Worm (Caenorhabditis elegans): ENCODE results near the gene cec-3.

Gene cec-3

DNA sequence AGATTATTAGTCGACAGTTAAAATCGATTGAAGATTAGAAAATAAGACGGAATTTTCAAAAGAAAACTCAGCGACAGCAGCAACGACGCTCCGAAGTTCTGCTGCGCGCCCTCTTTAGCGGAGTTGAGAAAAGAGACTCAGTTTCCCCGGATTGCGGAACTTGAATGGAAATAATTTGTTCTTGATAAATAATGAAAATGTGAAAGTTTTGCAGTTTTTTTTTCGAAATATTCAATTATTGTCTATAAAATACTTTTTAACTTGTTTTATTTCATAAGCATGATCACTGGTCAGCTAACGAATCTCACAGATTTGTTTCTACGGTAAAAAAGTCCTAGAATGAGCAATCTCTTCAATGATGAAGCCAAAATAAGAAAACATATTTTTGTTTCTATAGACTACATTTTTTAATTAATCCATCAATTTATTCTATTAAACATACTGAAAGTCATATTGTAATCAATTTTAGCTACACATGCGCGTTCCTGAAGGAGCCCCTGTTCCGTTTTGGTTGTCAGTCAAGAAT is at the start of gene cec-3, which contains the start of gene T09A5.15:
cec-3 (minus strand) TSS at position 116 of the 526 bp plus-strand sequence.
T09A5.15 (plus strand) TSS at position 476 of the 526 bp plus-strand sequence.
- no peak for TF ChIP-seq ceh-45 (GFP tag; IDR thresholded peaks at IDR 0.05)
- TF ChIP-seq F13H6.1 (tag; optimal IDR thresholded peaks at IDR 0.05), result peak; percentile 27
- TF ChIP-seq ceh-14 (tag; optimal IDR thresholded peaks at IDR 0.05), result peak; percentile 38
- peak; percentile 55 for TF ChIP-seq ets-4 (tag; optimal IDR thresholded peaks at IDR 0.05)
- peak; percentile 42 for TF ChIP-seq nfya-1 (tag; optimal IDR thresholded peaks at IDR 0.05)
- TF ChIP-seq tbx-2 (tag; optimal IDR thresholded peaks at IDR 0.05), result peak; percentile 82
- TF ChIP-seq ceh-22 (tag; optimal IDR thresholded peaks at IDR 0.05), result no peak
- TF ChIP-seq npax-4 (tag; optimal IDR thresholded peaks at IDR 0.05), result no peak
- peak; percentile 69 for TF ChIP-seq C08G9.2 (tag; optimal IDR thresholded peaks at IDR 0.05)
- no peak for TF ChIP-seq unc-55 (GFP tag; optimal IDR thresholded peaks at IDR 0.05)
- no peak for TF ChIP-seq K02D7.2 (tag; optimal IDR thresholded peaks at IDR 0.05)
- no peak for TF ChIP-seq rnt-1 (tag; optimal IDR thresholded peaks at IDR 0.05)
- peak; percentile 31 for TF ChIP-seq tbx-7 (tag; optimal IDR thresholded peaks at IDR 0.05)
- peak; percentile 68 for TF ChIP-seq zip-5 (tag; optimal IDR thresholded peaks at IDR 0.05)
- no peak for TF ChIP-seq ttx-3 (tag; optimal IDR thresholded peaks at IDR 0.05)
- peak; percentile 65 for TF ChIP-seq ceh-2 (tag; optimal IDR thresholded peaks at IDR 0.05)
- TF ChIP-seq nhr-232 (tag; optimal IDR thresholded peaks at IDR 0.05), result no peak
- peak; percentile 15 for TF ChIP-seq ceh-18 (tag; optimal IDR thresholded peaks at IDR 0.05)
- TF ChIP-seq ceh-34 (tag; optimal IDR thresholded peaks at IDR 0.05), result peak; percentile 63
- peak; percentile 47 for TF ChIP-seq hlh-8 (tag; optimal IDR thresholded peaks at IDR 0.05)
- TF ChIP-seq ceh-31 (tag; optimal IDR thresholded peaks at IDR 0.05), result peak; percentile 79
- TF ChIP-seq unc-3 (GFP tag; conservative IDR thresholded peaks at IDR 0.05), result no peak
- no peak for TF ChIP-seq unc-3 (tag; optimal IDR thresholded peaks at IDR 0.05)
- TF ChIP-seq ref-2 (tag; optimal IDR thresholded peaks at IDR 0.05), result peak; percentile 51
- TF ChIP-seq elt-2 (tag; optimal IDR thresholded peaks at IDR 0.05), result peak; percentile 49
- peak; percentile 12 for TF ChIP-seq fax-1 (tag; optimal IDR thresholded peaks at IDR 0.05)
- TF ChIP-seq unc-42 (tag; optimal IDR thresholded peaks at IDR 0.05), result peak; percentile 41

DNA sequence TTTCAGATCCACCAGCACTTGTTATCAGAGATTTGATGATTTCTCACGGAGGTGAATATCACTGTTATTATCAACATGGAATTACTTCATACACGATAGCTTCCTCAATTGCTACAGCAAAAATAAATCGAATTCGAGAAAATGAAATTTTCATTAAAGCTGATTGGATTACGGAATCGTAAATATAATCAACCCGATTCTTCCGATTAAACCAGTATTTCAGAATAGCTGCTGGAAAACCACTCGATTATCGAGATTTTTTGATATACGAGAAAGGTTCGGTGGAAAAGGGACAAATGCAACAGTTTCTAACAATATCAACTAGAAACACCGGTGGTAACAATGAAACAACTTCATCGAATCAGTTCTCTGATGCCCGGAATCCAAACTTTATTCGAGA is 44.6 kb upstream of the cec-3 start:
- TF ChIP-seq ceh-30 (tag; optimal IDR thresholded peaks at IDR 0.05) (no peak), ceh-22 (tag; optimal IDR thresholded peaks at IDR 0.05) (no peak), fkh-6 (tag; optimal IDR thresholded peaks at IDR 0.05) (no peak), F13H6.1 (tag; optimal IDR thresholded peaks at IDR 0.05) (no peak), C08G9.2 (tag; optimal IDR thresholded peaks at IDR 0.05) (no peak), odd-2 (tag; optimal IDR thresholded peaks at IDR 0.05) (no peak), elt-4 (tag; optimal IDR thresholded peaks at IDR 0.05) (no peak), pha-4 (tag; optimal IDR thresholded peaks at IDR 0.05) (no peak)

DNA sequence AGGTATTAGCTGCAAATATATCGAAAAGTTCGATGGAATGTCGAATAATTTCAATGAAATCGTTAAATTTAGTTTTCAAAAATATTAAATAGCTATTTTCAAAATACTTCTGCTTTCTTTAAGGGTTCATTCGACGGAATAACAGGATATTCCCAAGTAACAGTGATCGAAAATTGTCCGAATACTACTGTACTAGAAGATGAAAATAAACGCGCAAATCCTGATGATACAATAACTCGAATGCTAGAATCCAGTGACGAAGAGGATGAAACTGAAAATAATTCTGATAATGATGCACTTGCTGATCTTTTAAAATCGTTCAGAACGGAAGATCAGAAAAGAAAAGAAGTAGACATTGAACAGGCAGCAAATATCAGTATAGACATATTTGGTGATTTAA is 43.4 kb upstream of the cec-3 start:
- no peak for TF ChIP-seq dve-1 (tag; optimal IDR thresholded peaks at IDR 0.05)

DNA sequence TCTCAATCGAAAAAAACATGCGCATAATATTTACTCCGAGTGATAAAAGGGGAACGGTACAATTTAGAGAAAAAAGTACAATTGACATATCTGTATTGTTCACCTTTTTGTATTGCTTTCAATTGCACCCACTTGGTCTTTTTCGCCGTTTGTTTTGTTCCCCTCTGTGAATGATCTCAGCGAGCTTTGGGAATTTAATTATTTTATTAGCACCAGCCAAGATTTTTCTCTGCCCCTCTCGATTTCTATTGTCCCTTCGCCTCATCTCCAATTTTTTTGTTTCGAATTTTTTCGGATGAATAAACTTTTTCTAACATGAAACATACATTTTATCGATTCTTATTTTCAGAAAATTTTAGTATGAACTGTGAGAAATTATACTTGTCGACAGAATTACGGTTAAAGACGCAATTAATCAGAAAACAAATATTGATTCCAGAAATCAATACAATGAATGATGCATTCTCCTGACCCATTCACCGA is 42.8 kb upstream of the cec-3 start, which contains the start of gene rev-1:
rev-1 (plus strand) TSS at position 433 of the 483 bp plus-strand sequence.
- TF ChIP-seq syd-9 (tag; optimal IDR thresholded peaks at IDR 0.05) (no peak), npax-4 (tag; optimal IDR thresholded peaks at IDR 0.05) (no peak), unc-42 (tag; optimal IDR thresholded peaks at IDR 0.05) (peak; percentile 40), eyg-1 (tag; optimal IDR thresholded peaks at IDR 0.05) (no peak), hlh-15 (tag; optimal IDR thresholded peaks at IDR 0.05) (no peak), tbx-2 (tag; optimal IDR thresholded peaks at IDR 0.05) (no peak)

DNA sequence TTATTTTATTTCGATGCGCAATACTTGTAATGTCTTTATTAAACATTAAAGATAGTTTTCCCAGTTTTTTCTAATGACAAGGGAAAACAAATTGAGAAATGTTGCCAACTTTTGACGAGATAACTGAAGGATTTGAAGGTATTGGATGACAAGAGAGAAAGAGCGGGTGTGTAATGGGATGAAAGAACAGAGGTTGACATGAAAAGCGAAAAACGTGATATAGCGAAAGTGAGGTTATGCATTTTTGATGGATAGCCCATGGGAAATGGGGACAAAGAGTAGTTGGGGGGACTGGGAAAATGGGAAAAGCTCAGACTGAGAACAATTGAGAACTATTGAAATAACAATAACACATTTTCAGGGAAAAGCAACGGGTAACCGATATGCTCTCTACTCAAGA is 37.8 kb upstream of the cec-3 start:
- peak; percentile 54 for TF ChIP-seq unc-55 (GFP tag; optimal IDR thresholded peaks at IDR 0.05)
- TF ChIP-seq ttx-3 (tag; optimal IDR thresholded peaks at IDR 0.05), result no peak
- no peak for TF ChIP-seq nfya-1 (tag; optimal IDR thresholded peaks at IDR 0.05)
